Worm (Caenorhabditis elegans): ENCODE measurements around the gene mlcd-1.

mlcd-1 gene

DNA sequence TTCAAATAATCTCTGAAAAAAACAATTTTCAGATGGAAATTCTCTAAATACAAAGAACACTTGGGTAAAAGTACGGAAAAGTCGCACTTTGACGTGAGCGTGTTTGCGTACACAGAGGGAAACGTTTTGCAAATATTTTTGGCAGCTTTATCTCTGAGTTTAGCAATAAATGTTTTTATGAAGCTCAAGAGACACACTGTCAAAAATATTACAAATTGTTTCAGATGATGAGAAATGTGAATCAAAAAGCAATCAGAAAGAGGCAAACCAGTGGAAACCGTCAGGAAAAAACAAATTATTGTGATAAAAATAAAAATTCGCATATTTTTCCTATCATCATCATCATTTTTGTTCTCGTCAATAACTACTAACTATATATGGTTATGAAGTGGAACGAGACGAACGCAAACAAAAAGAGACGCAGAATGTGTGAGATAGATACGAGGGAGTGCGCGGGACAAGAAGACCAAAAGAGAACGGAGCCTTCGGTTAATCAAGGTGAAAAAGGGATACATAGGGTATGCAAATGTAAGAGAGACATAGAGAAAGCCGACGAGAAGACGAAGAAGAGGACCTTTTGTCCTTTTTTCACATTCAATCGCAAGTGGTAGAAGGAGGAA, 44.5 kb upstream of the mlcd-1 start, which contains the start of gene sel-2 (continued):
- TF ChIP-seq Y75B8A.6 (GFP tag; IDR thresholded peaks at IDR 0.05) (no peak), lin-39 (tag; optimal IDR thresholded peaks at IDR 0.05) (no peak), daf-16 (GFP tag; optimal IDR thresholded peaks at IDR 0.05) (no peak), daf-16 (tag; optimal IDR thresholded peaks at IDR 0.05) (peak; percentile 60)

DNA sequence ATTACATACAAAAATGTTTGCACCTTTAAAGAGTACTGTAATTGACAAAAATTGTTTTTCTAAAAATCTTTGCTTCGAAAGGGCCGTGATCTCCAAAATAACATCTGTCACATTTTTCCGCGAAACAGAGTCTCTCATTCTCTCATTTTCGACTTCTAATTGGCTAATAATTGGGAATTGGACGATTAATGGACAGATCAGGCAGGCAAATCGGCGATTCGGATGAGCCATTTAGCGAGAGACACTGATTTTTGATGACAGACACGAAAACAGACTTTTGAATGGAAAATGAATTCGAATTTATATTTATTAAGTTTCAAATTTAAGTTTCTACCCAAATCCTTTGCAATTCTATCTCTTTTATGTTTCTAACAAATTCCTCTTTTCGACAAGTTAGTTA, 35.9 kb upstream of the mlcd-1 start:
- no peak for TF ChIP-seq F10B5.3 (tag; optimal IDR thresholded peaks at IDR 0.05)
- no peak for TF ChIP-seq dmd-9 (GFP tag; IDR thresholded peaks at IDR 0.05)
- TF ChIP-seq set-16 (GFP tag; IDR thresholded peaks at IDR 0.05): no peak
- no peak for TF ChIP-seq spr-1 (tag; optimal IDR thresholded peaks at IDR 0.05)
- no peak for TF ChIP-seq mep-1 (tag; optimal IDR thresholded peaks at IDR 0.05)
- TF ChIP-seq snpc-1.2 (GFP tag; IDR thresholded peaks at IDR 0.05): no peak
- TF ChIP-seq fos-1 (tag; optimal IDR thresholded peaks at IDR 0.05): no peak
- no peak for TF ChIP-seq unc-62 (GFP tag; optimal IDR thresholded peaks at IDR 0.05 in 1 of 2)
- TF ChIP-seq unc-62 (tag; optimal IDR thresholded peaks at IDR 0.05): no peak
- TF ChIP-seq nhr-111 (GFP tag; optimal IDR thresholded peaks at IDR 0.05): no peak
- TF ChIP-seq ces-1 (GFP tag; optimal IDR thresholded peaks at IDR 0.05): no peak
- TF ChIP-seq zfp-3 (GFP tag; conservative IDR thresholded peaks at IDR 0.05): no peak

DNA sequence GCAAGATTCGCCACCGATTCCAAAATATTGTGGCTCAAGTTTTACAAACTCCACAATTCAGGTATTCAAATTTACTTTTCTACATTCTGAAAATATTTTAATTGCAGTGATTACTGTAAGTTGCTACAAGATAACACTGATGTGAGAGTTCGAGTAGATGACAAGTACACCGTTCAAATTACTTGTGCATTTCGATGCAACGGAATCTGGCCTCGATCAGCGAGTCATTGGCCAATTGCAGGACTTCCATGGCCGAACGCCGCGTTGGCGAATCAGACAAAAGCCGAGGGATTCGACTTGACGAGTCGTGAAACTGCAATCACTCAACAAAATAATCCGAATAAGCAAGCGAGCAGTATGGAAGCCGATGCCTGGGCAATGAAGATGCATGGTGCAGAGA, 33.4 kb upstream of the mlcd-1 start:
- TF ChIP-seq unc-62 (GFP tag; optimal IDR thresholded peaks at IDR 0.05 in 1 of 2) (peak in 1 of 2 experiments; percentile 95), unc-62 (tag; optimal IDR thresholded peaks at IDR 0.05) (no peak), aha-1 (tag) (peak; percentile 74), dmd-6 (GFP tag; IDR thresholded peaks at IDR 0.05) (no peak), sdz-12 (GFP tag; optimal IDR thresholded peaks at IDR 0.05) (no peak)

DNA sequence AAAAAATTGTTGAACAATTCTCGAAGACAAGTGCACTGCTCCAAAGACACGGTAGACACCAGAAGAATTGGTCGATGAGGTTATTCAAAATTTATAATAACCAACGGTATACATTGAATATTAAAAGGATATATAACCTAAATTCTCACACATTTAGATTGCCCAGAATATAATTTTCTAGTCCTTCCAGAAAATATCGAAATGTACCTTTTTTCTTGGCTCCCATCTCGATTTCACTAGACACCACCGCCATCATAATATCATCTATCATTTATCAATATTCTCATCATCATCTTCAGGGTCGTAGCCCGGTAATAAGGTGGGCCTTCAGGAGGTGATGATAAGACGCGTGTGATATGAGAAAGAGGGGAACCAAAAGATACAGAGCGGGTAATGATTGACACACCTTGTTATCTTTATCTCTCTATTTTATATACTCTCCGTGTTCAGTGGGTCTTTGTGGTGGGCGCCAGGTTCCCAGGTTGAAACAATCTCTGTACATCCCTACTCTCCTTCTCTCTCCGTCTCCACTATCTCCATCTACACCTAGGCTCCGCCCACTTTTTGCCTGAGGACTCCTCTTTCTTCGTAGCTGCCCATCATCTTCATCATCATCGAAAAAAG, 32.3 kb upstream of the mlcd-1 start, which contains the start of gene mab-21:
TSS of gene mab-21 (plus strand) at position 615 of the 624 bp plus-strand sequence.
- peak; percentile 57 for TF ChIP-seq nhr-28 (tag; optimal IDR thresholded peaks at IDR 0.05)
- TF ChIP-seq unc-62 (GFP tag; optimal IDR thresholded peaks at IDR 0.05 in 1 of 2): peak in 1 of 2 experiments; percentile 92
- TF ChIP-seq unc-62 (tag; optimal IDR thresholded peaks at IDR 0.05): no peak
- TF ChIP-seq mxl-3 (GFP tag; optimal IDR thresholded peaks at IDR 0.05): peak; percentile 32
- peak in 1 of 2 experiments; percentile 9 for TF ChIP-seq daf-16 (GFP tag; optimal IDR thresholded peaks at IDR 0.05)
- TF ChIP-seq daf-16 (tag; optimal IDR thresholded peaks at IDR 0.05): no peak
- peak; percentile 44 for TF ChIP-seq hlh-11 (tag; optimal IDR thresholded peaks at IDR 0.05)
- TF ChIP-seq ceh-62 (tag; optimal IDR thresholded peaks at IDR 0.05): no peak
- TF ChIP-seq lsy-2 (tag; optimal IDR thresholded peaks at IDR 0.05): peak in 1 of 2 experiments; percentile 13
- peak; percentile 73 for TF ChIP-seq aha-1 (tag)
- TF ChIP-seq Y48G9A.11 (GFP tag; IDR thresholded peaks at IDR 0.05): no peak
- TF ChIP-seq nhr-11 (tag; optimal IDR thresholded peaks at IDR 0.05): peak; percentile 5

DNA sequence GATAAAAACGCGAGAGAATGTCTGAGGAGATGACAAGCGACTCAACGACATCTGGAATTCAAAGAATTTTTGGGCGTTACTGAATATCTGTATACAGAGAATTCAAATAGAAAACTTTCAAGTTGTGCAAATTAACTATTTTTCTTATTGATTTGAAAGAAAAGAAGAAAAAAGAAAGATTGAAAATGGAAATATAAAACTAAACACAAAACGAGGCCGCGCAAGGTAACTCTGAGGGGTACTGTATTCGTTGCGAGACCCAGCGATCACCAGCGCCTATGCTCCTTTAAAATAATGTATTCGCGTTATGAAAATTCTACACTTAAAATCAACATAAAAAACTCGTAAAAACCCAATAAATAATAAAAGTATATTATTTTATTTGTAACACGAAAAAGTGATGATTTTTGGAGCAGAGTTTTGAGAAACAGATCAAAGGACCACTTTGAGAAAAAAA, 27.9 kb upstream of the mlcd-1 start, which contains the start of gene asb-1:
TSS of gene asb-1 (minus strand) at position 51 of the 457 bp plus-strand sequence.
- TF ChIP-seq F49E8.2 (tag; optimal IDR thresholded peaks at IDR 0.05; ENCODE audit: borderline replicate concordance) (peak; percentile 6), jun-1 (tag; optimal IDR thresholded peaks at IDR 0.05) (no peak), Y48G9A.11 (GFP tag; IDR thresholded peaks at IDR 0.05) (0 out of 2 replicates have a peak, but pooled peaks have one; percentile 51), mes-2 (tag; optimal IDR thresholded peaks at IDR 0.05; ENCODE audit: poor library complexity, severe bottlenecking) (peak; percentile 28), F10B5.3 (tag; optimal IDR thresholded peaks at IDR 0.05) (no peak), lin-38 (GFP tag; IDR thresholded peaks at IDR 0.05) (peak; percentile 33; the same call in 1 of the 2 replicates)

Measured in whole organism, L4 larva.